Worm (Caenorhabditis elegans) whole organism, young adult: ENCODE data around the gene rpn-3.
A peak's percentile ranks its signal among the peaks of the same experiment; 100 is the strongest.

Experiments
- B0336.3 ChIP-seq: fragments of 200-800 bp; sonication (Bioruptor generic); IDR thresholded peaks from 2 replicates; pipeline ENCODE4 v1.3.6; 2022; ENCODE audit warnings: missing genetic modification characterization, missing compliant biosample characterization
- D2030.7 ChIP-seq: fragments of 200-800 bp; sonication (Bioruptor generic); IDR thresholded peaks from 2 replicates; pipeline ENCODE4 v1.3.6; 2022; ENCODE audit warnings: missing genetic modification reagents, missing genetic modification characterization, missing compliant biosample characterization
- F10E7.11 ChIP-seq: sonication (generic microtip); optimal IDR thresholded peaks from 2 replicates; lab custom pipeline; 2017; ENCODE audit warnings: mild to moderate bottlenecking, missing genetic modification characterization, moderate library complexity, missing compliant biosample characterization
- F23B12.7 ChIP-seq: sonication (generic microtip); optimal IDR thresholded peaks from 2 replicates; lab custom pipeline; 2017; ENCODE audit warnings: missing genetic modification characterization, mild to moderate bottlenecking, missing compliant biosample characterization, antibody characterized with exemption, moderate library complexity; ENCODE audit not compliant: insufficient read depth
- F33H1.4 ChIP-seq: fragments of 200-800 bp; sonication (Bioruptor generic); IDR thresholded peaks from 2 replicates; pipeline ENCODE4 v1.3.6; 2022; ENCODE audit warnings: missing genetic modification reagents, missing genetic modification characterization, missing compliant biosample characterization
- T07F8.4 ChIP-seq: sonication (generic microtip); optimal IDR thresholded peaks from 2 replicates; lab custom pipeline; 2016; ENCODE audit warnings: mild to moderate bottlenecking, missing genetic modification characterization, moderate library complexity, missing compliant biosample characterization
- Y53F4B.3 ChIP-seq: fragments of 200-800 bp; sonication (Bioruptor generic); IDR thresholded peaks from 2 replicates; pipeline ENCODE4 v1.3.6; 2022; ENCODE audit warnings: missing genetic modification reagents, missing genetic modification characterization, missing compliant biosample characterization
- Y67H2A.10 ChIP-seq: fragments of 200-800 bp; sonication (Bioruptor generic); conservative IDR thresholded peaks from 2 replicates; pipeline ENCODE4 v1.3.6; 2022; ENCODE audit warnings: missing genetic modification reagents, missing genetic modification characterization, missing compliant biosample characterization
- Y79H2A.3 ChIP-seq: fragments of 200-800 bp; sonication (Bioruptor generic); conservative IDR thresholded peaks from 2 replicates; pipeline ENCODE4 v1.3.6; 2022; ENCODE audit warnings: missing genetic modification reagents, missing genetic modification characterization, missing compliant biosample characterization
- aptf-2 ChIP-seq: fragments of 200-800 bp; sonication (Bioruptor generic); conservative IDR thresholded peaks from 2 replicates; pipeline ENCODE4 v1.3.6; 2022; ENCODE audit warnings: missing genetic modification reagents, missing genetic modification characterization, missing compliant biosample characterization
- attf-3 ChIP-seq: fragments of 200-800 bp; sonication (Bioruptor generic); conservative IDR thresholded peaks from 2 replicates; pipeline ENCODE4 v1.3.6; 2022; ENCODE audit warnings: missing genetic modification reagents, missing genetic modification characterization, missing compliant biosample characterization
- cebp-2 ChIP-seq: fragments of 200-800 bp; sonication (Bioruptor generic); IDR thresholded peaks from 2 replicates; pipeline ENCODE4 v1.3.6; 2022; ENCODE audit warnings: missing genetic modification characterization, missing compliant biosample characterization
- die-1 ChIP-seq: sonication (generic microtip); optimal IDR thresholded peaks from 2 replicates; lab custom pipeline; 2016; ENCODE audit warnings: missing genotype, mild to moderate bottlenecking, missing genetic modification characterization, missing compliant biosample characterization
- dox-1 ChIP-seq: fragments of 200-800 bp; sonication (Bioruptor generic); IDR thresholded peaks from 2 replicates; pipeline ENCODE4 v1.3.6; 2022; ENCODE audit warnings: missing genetic modification reagents, missing genetic modification characterization, missing compliant biosample characterization
- gei-17 ChIP-seq: fragments of 200-800 bp; sonication (Bioruptor generic); optimal IDR thresholded peaks from 2 replicates; lab custom pipeline; 2018; ENCODE audit warnings: mild to moderate bottlenecking, missing genetic modification characterization, missing compliant biosample characterization
- him-1 ChIP-seq: sonication (generic microtip); optimal IDR thresholded peaks from 2 replicates; lab custom pipeline; 2016; ENCODE audit warnings: missing genotype, missing genetic modification reagents, missing genetic modification characterization, missing compliant biosample characterization
- hlh-26 ChIP-seq: fragments of 200-800 bp; sonication (Bioruptor generic); conservative IDR thresholded peaks from 2 replicates; pipeline ENCODE4 v1.3.6; 2022; ENCODE audit warnings: missing genetic modification reagents, missing genetic modification characterization, missing compliant biosample characterization
- hmg-20 ChIP-seq: fragments of 200-800 bp; sonication (Bioruptor generic); IDR thresholded peaks from 2 replicates; pipeline ENCODE4 v1.3.6; 2022; ENCODE audit warnings: missing genetic modification reagents, missing genetic modification characterization, missing compliant biosample characterization
- lag-1 ChIP-seq: fragments of 200-800 bp; sonication (Bioruptor generic); IDR thresholded peaks from 2 replicates; pipeline ENCODE4 v1.3.6; 2022; ENCODE audit warnings: missing genetic modification reagents, missing genetic modification characterization, missing compliant biosample characterization
- let-526 ChIP-seq: fragments of 200-800 bp; sonication (Bioruptor generic); IDR thresholded peaks from 2 replicates; pipeline ENCODE4 v1.3.6; 2022; ENCODE audit warnings: missing genetic modification reagents, missing genetic modification characterization, missing compliant biosample characterization
- lin-35 ChIP-seq, 3 experiments: fragments of 150-350 bp in 2 of 3; sonication (generic microtip) in 1 of 3; optimal IDR thresholded peaks; 2 replicates each; lab custom pipeline; 2014 to 2018; ENCODE audit warnings: missing biosample characterization in 3 of 3, missing genetic modification characterization in 3 of 3, missing genetic modification reagents in 3 of 3
- lin-40 ChIP-seq: sonication (generic microtip); optimal IDR thresholded peaks from 2 replicates; lab custom pipeline; 2016; ENCODE audit warnings: missing genetic modification characterization, mild to moderate bottlenecking, missing compliant biosample characterization, missing genotype, missing genetic modification reagents
- lsl-1 ChIP-seq: fragments of 200-800 bp; sonication (Bioruptor generic); optimal IDR thresholded peaks from 2 replicates; lab custom pipeline; 2018; ENCODE audit warnings: mild to moderate bottlenecking, missing genetic modification characterization, moderate library complexity, missing compliant biosample characterization
- madf-6 ChIP-seq: fragments of 200-800 bp; sonication (Bioruptor generic); IDR thresholded peaks from 2 replicates; pipeline ENCODE4 v1.3.6; 2022; ENCODE audit warnings: missing genetic modification reagents, missing genetic modification characterization, missing compliant biosample characterization
- madf-8 ChIP-seq: fragments of 200-800 bp; sonication (Bioruptor generic); conservative IDR thresholded peaks from 2 replicates; pipeline ENCODE4 v1.3.6; 2022; ENCODE audit warnings: missing genetic modification reagents, missing genetic modification characterization, missing compliant biosample characterization
- mcd-1 ChIP-seq: fragments of 200-800 bp; sonication (Bioruptor generic); IDR thresholded peaks from 2 replicates; pipeline ENCODE4 v1.3.6; 2022; ENCODE audit warnings: missing genetic modification reagents, missing genetic modification characterization, missing compliant biosample characterization
- mxl-1 ChIP-seq: sonication (generic microtip); optimal IDR thresholded peaks from 2 replicates; lab custom pipeline; 2016; ENCODE audit warnings: missing genetic modification characterization, missing compliant biosample characterization
- nfyb-1 ChIP-seq: fragments of 200-800 bp; sonication (Bioruptor generic); IDR thresholded peaks from 2 replicates; pipeline ENCODE4 v1.3.6; 2022; ENCODE audit warnings: missing genetic modification reagents, missing genetic modification characterization, missing compliant biosample characterization
- nhr-120 ChIP-seq: fragments of 200-800 bp; sonication (Bioruptor generic); IDR thresholded peaks from 2 replicates; pipeline ENCODE4 v1.3.6; 2022; ENCODE audit warnings: missing genetic modification characterization, missing compliant biosample characterization
- pbrm-1 ChIP-seq: fragments of 200-800 bp; sonication (Bioruptor generic); IDR thresholded peaks from 2 replicates; pipeline ENCODE4 v1.3.6; 2022; ENCODE audit warnings: missing genetic modification reagents, missing genetic modification characterization, missing compliant biosample characterization
- rec-8 ChIP-seq, 2 experiments: sonication (generic microtip); optimal IDR thresholded peaks; 2 replicates each; lab custom pipeline; 2016; ENCODE audit warnings: mild to moderate bottlenecking in 2 of 2, missing genetic modification characterization in 2 of 2, missing genetic modification reagents in 2 of 2, missing genotype in 2 of 2, missing biosample characterization in 1 of 2, missing compliant biosample characterization in 1 of 2, moderate library complexity in 1 of 2
- sea-2 ChIP-seq: fragments of 200-800 bp; sonication (Bioruptor generic); IDR thresholded peaks from 2 replicates; pipeline ENCODE4 v1.3.6; 2022; ENCODE audit warnings: missing genetic modification characterization, missing compliant biosample characterization
- snpc-1.3 ChIP-seq: sonication (generic microtip); optimal IDR thresholded peaks from 2 replicates; lab custom pipeline; 2017; ENCODE audit warnings: missing genetic modification characterization, mild to moderate bottlenecking, missing compliant biosample characterization, antibody characterized with exemption, moderate library complexity, missing genotype, missing genetic modification reagents; ENCODE audit not compliant: insufficient read depth
- tbx-9 ChIP-seq: sonication (generic microtip); optimal IDR thresholded peaks from 2 replicates; lab custom pipeline; 2016; ENCODE audit warnings: borderline replicate concordance, missing genetic modification characterization, inconsistent platforms, missing compliant biosample characterization
- unc-62 ChIP-seq: fragments of 150-350 bp; optimal IDR thresholded peaks from 2 replicates; lab custom pipeline; 2014; ENCODE audit warnings: missing biosample characterization, missing genetic modification reagents, missing genetic modification characterization
- xnd-1 ChIP-seq: sonication (generic microtip); optimal IDR thresholded peaks from 2 replicates; lab custom pipeline; 2016; ENCODE audit warnings: missing genotype, missing genetic modification reagents, missing genetic modification characterization, missing compliant biosample characterization

rpn-3 gene

ce11 chrIII:8426271-8426670 is 20.9 kb upstream of the rpn-3 start, which contains the start of gene cec-1:
Gene cec-1, plus strand, starts transcription at chrIII:8426333.
- TF ChIP-seq lin-40 (peak; percentile 16), gei-17 (GFP tag; lab: Kevin White, UChicago) (no peak), F10E7.11 (tag; lab: Kevin White, UChicago) (no peak)

ce11 chrIII:8429035-8429434 is 18.1 kb upstream of the rpn-3 start, which contains the start of gene ZK1236.1:
Gene ZK1236.1, plus strand, starts transcription at chrIII:8429297.
- TF ChIP-seq xnd-1 (tag; lab: Kevin White, UChicago) (peak; percentile 81), madf-6 (GFP tag; lab: Robert Waterston, UW) (peak; percentile 96), madf-8 (GFP tag; lab: Robert Waterston, UW) (peak; percentile 95), F33H1.4 (GFP tag; lab: Robert Waterston, UW) (peak; percentile 36; the same call in 1 of the 2 replicates), lag-1 (no peak), tbx-9 (tag; lab: Kevin White, UChicago) (no peak), snpc-1.3 (peak; percentile 7), F23B12.7 (tag; lab: Kevin White, UChicago) (peak; percentile 1), lsl-1 (peak; percentile 59), attf-3 (GFP tag; lab: Robert Waterston, UW) (peak; percentile 55; the same call in 1 of the 2 replicates), Y67H2A.10 (GFP tag; lab: Robert Waterston, UW) (no peak), D2030.7 (GFP tag; lab: Robert Waterston, UW) (peak; percentile 44; the same call in 1 of the 2 replicates), nhr-120 (no peak), rec-8 (tag; optimal IDR thresholded peaks at IDR 0.05; lab: Kevin White, UChicago) (no peak), die-1 (tag; lab: Kevin White, UChicago) (no peak)

ce11 chrIII:8429497-8429896 is 17.7 kb upstream of the rpn-3 start:
- TF ChIP-seq mcd-1 (GFP tag; lab: Robert Waterston, UW): no peak
- TF ChIP-seq nhr-120: no peak
- no peak for TF ChIP-seq aptf-2 (GFP tag; lab: Robert Waterston, UW)
- no peak for TF ChIP-seq unc-62
- no peak for TF ChIP-seq Y79H2A.3 (GFP tag; lab: Robert Waterston, UW)
- no peak for TF ChIP-seq hlh-26
- TF ChIP-seq Y53F4B.3 (GFP tag; lab: Robert Waterston, UW): no peak
- TF ChIP-seq nfyb-1: no peak
- TF ChIP-seq lag-1: no peak
- TF ChIP-seq let-526 (GFP tag; lab: Robert Waterston, UW): no peak
- no peak for TF ChIP-seq B0336.3 (GFP tag; lab: Robert Waterston, UW)
- TF ChIP-seq cebp-2 (GFP tag; lab: Robert Waterston, UW): no peak
- TF ChIP-seq sea-2 (GFP tag; lab: Robert Waterston, UW): no peak
- no peak for TF ChIP-seq dox-1
- no peak for TF ChIP-seq mxl-1 (tag; lab: Kevin White, UChicago)
- no peak for TF ChIP-seq pbrm-1 (GFP tag; lab: Robert Waterston, UW)
- no peak for TF ChIP-seq T07F8.4 (tag; lab: Kevin White, UChicago)

ce11 chrIII:8432143-8432542 is 15.0 kb upstream of the rpn-3 start, which contains the start of gene ZK1236.5:
Gene ZK1236.5, minus strand, starts transcription at chrIII:8432214.
- TF ChIP-seq lin-35 (GFP tag; optimal IDR thresholded peaks at IDR 0.05; lab: Kevin White, UChicago) (peak in 1 of 3 experiments; percentile 4), hmg-20 (GFP tag; lab: Robert Waterston, UW) (no peak), attf-3 (GFP tag; lab: Robert Waterston, UW) (peak; percentile 93), him-1 (tag; lab: Kevin White, UChicago) (peak; percentile 46)
